Fruit fly (Drosophila melanogaster) whole organism, prepupa: ENCODE data around the gene Jon25Bii.

Experiments used
- CG10631 ChIP-seq: fragments of 200-800 bp; sonication (Bioruptor generic); optimal IDR thresholded peaks from 2 replicates; lab custom pipeline; 2016; ENCODE audit warnings: missing biosample characterization, missing genetic modification characterization
- CG10669 ChIP-seq: fragments of 200-800 bp; sonication (Bioruptor generic); optimal IDR thresholded peaks from 3 replicates; lab custom pipeline; 2018; ENCODE audit warnings: missing biosample characterization, mild to moderate bottlenecking, missing genetic modification characterization, moderate library complexity
- CG11294 ChIP-seq: fragments of 200-800 bp; sonication (Bioruptor generic); IDR thresholded peaks from 2 replicates; pipeline ENCODE4 v1.3.6; 2022; ENCODE audit warnings: missing biosample characterization, missing genetic modification characterization
- CG11762 ChIP-seq: fragments of 200-800 bp; sonication (Bioruptor generic); optimal IDR thresholded peaks from 3 replicates; lab custom pipeline; 2016; ENCODE audit warnings: missing biosample characterization, missing genetic modification characterization; ENCODE audit not compliant: insufficient read depth
- CG11902 ChIP-seq: fragments of 200-800 bp; sonication (Bioruptor generic); optimal IDR thresholded peaks from 3 replicates; lab custom pipeline; 2016; ENCODE audit warnings: missing biosample characterization, missing genetic modification characterization
- CG15336 ChIP-seq: fragments of 200-800 bp; sonication (Bioruptor generic); IDR thresholded peaks from 2 replicates; pipeline ENCODE4 v1.3.6; 2022; ENCODE audit warnings: missing biosample characterization, missing genetic modification characterization
- CG1621 ChIP-seq: fragments of 200-800 bp; sonication (Bioruptor generic); optimal IDR thresholded peaks from 3 replicates; lab custom pipeline; 2018; ENCODE audit warnings: missing biosample characterization, mild to moderate bottlenecking, missing genetic modification characterization
- CG3032 ChIP-seq: fragments of 200-800 bp; optimal IDR thresholded peaks from 2 replicates; lab custom pipeline; 2019; ENCODE audit warnings: missing biosample characterization, mild to moderate bottlenecking, missing genetic modification characterization, moderate library complexity
- CG31627 ChIP-seq: fragments of 200-800 bp; sonication (Bioruptor generic); optimal IDR thresholded peaks from 3 replicates; lab custom pipeline; 2016; ENCODE audit warnings: missing biosample characterization, missing genetic modification characterization
- CG34406 ChIP-seq: fragments of 200-800 bp; sonication (Bioruptor generic); optimal IDR thresholded peaks from 3 replicates; lab custom pipeline; 2016; ENCODE audit warnings: missing biosample characterization, missing genetic modification characterization
- CG3919 ChIP-seq: fragments of 200-800 bp; sonication (Bioruptor generic); optimal IDR thresholded peaks from 3 replicates; lab custom pipeline; 2016; ENCODE audit warnings: missing biosample characterization, missing genetic modification characterization
- CG4318 ChIP-seq: fragments of 200-800 bp; sonication (Bioruptor generic); optimal IDR thresholded peaks from 3 replicates; lab custom pipeline; 2017; ENCODE audit warnings: missing biosample characterization, mild to moderate bottlenecking, missing genetic modification characterization
- CG6163 ChIP-seq: fragments of 200-800 bp; sonication (Bioruptor generic); IDR thresholded peaks from 3 replicates; pipeline ENCODE4 v1.3.6; 2022; ENCODE audit warnings: missing biosample characterization, missing genetic modification characterization
- CG6792 ChIP-seq: fragments of 200-800 bp; sonication (Bioruptor generic); optimal IDR thresholded peaks from 3 replicates; lab custom pipeline; 2016; ENCODE audit warnings: missing biosample characterization, missing genetic modification characterization
- CG6808 ChIP-seq: fragments of 200-800 bp; sonication (Bioruptor generic); optimal IDR thresholded peaks from 3 replicates; lab custom pipeline; 2017; ENCODE audit warnings: missing biosample characterization, missing genetic modification characterization, mild to moderate bottlenecking, moderate library complexity, missing genetic modification reagents
- CG7368 ChIP-seq: fragments of 200-800 bp; sonication (Bioruptor generic); optimal IDR thresholded peaks from 3 replicates; lab custom pipeline; 2016; ENCODE audit warnings: missing biosample characterization, missing genetic modification characterization
- CG8119 ChIP-seq: fragments of 200-800 bp; sonication (Bioruptor generic); IDR thresholded peaks from 3 replicates; pipeline ENCODE4 v1.3.6; 2022; ENCODE audit warnings: missing biosample characterization, missing genetic modification characterization
- CG8319 ChIP-seq: fragments of 200-800 bp; sonication (Bioruptor generic); optimal IDR thresholded peaks from 3 replicates; lab custom pipeline; 2016; ENCODE audit warnings: missing biosample characterization, missing genetic modification characterization
- CG8632 ChIP-seq: fragments of 200-800 bp; sonication (Bioruptor generic); optimal IDR thresholded peaks from 3 replicates; lab custom pipeline; 2016; ENCODE audit warnings: missing biosample characterization, missing genetic modification characterization
- CG9139 ChIP-seq: fragments of 200-800 bp; sonication (Bioruptor generic); optimal IDR thresholded peaks from 3 replicates; lab custom pipeline; 2017; ENCODE audit warnings: missing biosample characterization, mild to moderate bottlenecking, missing genetic modification characterization
- Eip75B ChIP-seq: fragments of 200-800 bp; sonication (Bioruptor generic); optimal IDR thresholded peaks from 3 replicates; lab custom pipeline; 2016; ENCODE audit warnings: missing biosample characterization, missing genetic modification characterization
- Eip78C ChIP-seq: fragments of 200-800 bp; sonication (Bioruptor generic); peaks from one replicate; lab custom pipeline; 2016; ENCODE audit warnings: missing biosample characterization, missing genetic modification characterization
- Eip93F ChIP-seq: fragments of 200-800 bp; sonication (Bioruptor generic); optimal IDR thresholded peaks from 2 replicates; lab custom pipeline; 2016; ENCODE audit warnings: missing biosample characterization, mild to moderate bottlenecking, missing genetic modification characterization
- Ets21C ChIP-seq: fragments of 200-800 bp; sonication (Bioruptor generic); optimal IDR thresholded peaks from 3 replicates; lab custom pipeline; 2016; ENCODE audit warnings: missing biosample characterization, missing genetic modification characterization
- Hr38 ChIP-seq: sonication (Bioruptor generic); optimal IDR thresholded peaks from 2 replicates; lab custom pipeline; 2016; ENCODE audit warnings: missing biosample characterization, missing genetic modification characterization
- Hr39 ChIP-seq: fragments of 200-800 bp; sonication (Bioruptor generic); optimal IDR thresholded peaks from 2 replicates; lab custom pipeline; 2016; ENCODE audit warnings: missing biosample characterization, missing genetic modification characterization
- Hr4 ChIP-seq: fragments of 200-800 bp; sonication (Bioruptor generic); optimal IDR thresholded peaks from 3 replicates; lab custom pipeline; 2016; ENCODE audit warnings: missing biosample characterization, missing genetic modification characterization
- Lpt ChIP-seq: fragments of 200-800 bp; sonication (Bioruptor generic); optimal IDR thresholded peaks from 3 replicates; lab custom pipeline; 2016; ENCODE audit warnings: missing biosample characterization, missing genetic modification characterization
- OdsH ChIP-seq: fragments of 200-800 bp; sonication (Bioruptor generic); optimal IDR thresholded peaks from 3 replicates; lab custom pipeline; 2016; ENCODE audit warnings: missing biosample characterization, missing genetic modification characterization
- Smox ChIP-seq: fragments of 200-800 bp; sonication (Bioruptor generic); optimal IDR thresholded peaks from 3 replicates; lab custom pipeline; 2016; ENCODE audit warnings: missing biosample characterization, missing genetic modification characterization
- Sox102F ChIP-seq: fragments of 200-800 bp; sonication (Bioruptor generic); optimal IDR thresholded peaks from 2 replicates; lab custom pipeline; 2016; ENCODE audit warnings: missing biosample characterization, mild to moderate bottlenecking, missing genetic modification characterization
- achi ChIP-seq: fragments of 200-800 bp; sonication (Bioruptor generic); optimal IDR thresholded peaks from 3 replicates; lab custom pipeline; 2016; ENCODE audit warnings: missing biosample characterization, missing genetic modification characterization
- cyc ChIP-seq: fragments of 200-800 bp; sonication (Bioruptor generic); optimal IDR thresholded peaks from 3 replicates; lab custom pipeline; 2016; ENCODE audit warnings: missing biosample characterization, missing genetic modification characterization
- dac ChIP-seq: fragments of 200-800 bp; sonication (Bioruptor generic); optimal IDR thresholded peaks from 2 replicates; lab custom pipeline; 2017; ENCODE audit warnings: missing biosample characterization, mild to moderate bottlenecking, missing genetic modification characterization
- dsx ChIP-seq: fragments of 200-800 bp; optimal IDR thresholded peaks from 3 replicates; lab custom pipeline; 2019; ENCODE audit warnings: missing biosample characterization, mild to moderate bottlenecking, missing genetic modification characterization, moderate library complexity; ENCODE audit not compliant: poor library complexity, severe bottlenecking
- eg ChIP-seq: fragments of 200-800 bp; sonication (Bioruptor generic); IDR thresholded peaks from 3 replicates; pipeline ENCODE4 v1.3.6; 2022; ENCODE audit warnings: missing biosample characterization, missing genetic modification characterization
- fd59A ChIP-seq: fragments of 200-800 bp; sonication (Bioruptor generic); optimal IDR thresholded peaks from 2 replicates; lab custom pipeline; 2017; ENCODE audit warnings: missing biosample characterization, mild to moderate bottlenecking, missing genetic modification characterization, missing genetic modification reagents
- fd85E ChIP-seq: fragments of 200-800 bp; sonication (Bioruptor generic); optimal IDR thresholded peaks from 3 replicates; lab custom pipeline; 2016; ENCODE audit warnings: missing biosample characterization, missing genetic modification characterization
- lz ChIP-seq: fragments of 200-800 bp; sonication (Bioruptor generic); optimal IDR thresholded peaks from 3 replicates; lab custom pipeline; 2016; ENCODE audit warnings: missing biosample characterization, missing genetic modification characterization
- net ChIP-seq: fragments of 200-800 bp; sonication (Bioruptor generic); optimal IDR thresholded peaks from 3 replicates; lab custom pipeline; 2016; ENCODE audit warnings: missing biosample characterization, missing genetic modification characterization
- pdm3 ChIP-seq: fragments of 200-800 bp; sonication (Bioruptor generic); optimal IDR thresholded peaks from 3 replicates; lab custom pipeline; 2016; ENCODE audit warnings: missing biosample characterization, missing genetic modification characterization
- salr ChIP-seq, 2 experiments: fragments of 200-800 bp; sonication (Bioruptor generic); optimal IDR thresholded peaks; 3 replicates each; lab custom pipeline; 2016 to 2018; ENCODE audit warnings: missing biosample characterization in 2 of 2, missing genetic modification characterization in 2 of 2, mild to moderate bottlenecking in 1 of 2
- spab ChIP-seq: fragments of 200-800 bp; sonication (Bioruptor generic); optimal IDR thresholded peaks from 2 replicates; lab custom pipeline; 2017; ENCODE audit warnings: missing biosample characterization, mild to moderate bottlenecking, missing genetic modification characterization, missing genetic modification reagents
- ss ChIP-seq, 2 experiments: fragments of 200-800 bp; sonication (Bioruptor generic); optimal IDR thresholded peaks; 2 replicates in 1 of 2; 3 replicates in 1 of 2; lab custom pipeline; 2017 to 2018; ENCODE audit warnings: mild to moderate bottlenecking in 2 of 2, missing biosample characterization in 2 of 2, missing genetic modification characterization in 2 of 2, moderate library complexity in 1 of 2
- topi ChIP-seq: fragments of 200-800 bp; sonication (Bioruptor generic); optimal IDR thresholded peaks from 3 replicates; lab custom pipeline; 2016; ENCODE audit warnings: missing biosample characterization, missing genetic modification characterization
- vri ChIP-seq: fragments of 200-800 bp; sonication (Bioruptor generic); optimal IDR thresholded peaks from 3 replicates; lab custom pipeline; 2016; ENCODE audit warnings: missing biosample characterization, mild to moderate bottlenecking, missing genetic modification characterization

Gene Jon25Bii

dm6 chr2L:4907986-4908385 lies 45.0 kb downstream of the Jon25Bii start (continued):
- TF ChIP-seq Ets21C (no peak), Lpt (GFP tag; lab: Kevin White, UChicago) (peak; percentile 20), CG11294 (GFP tag; lab: Robert Waterston, UW) (peak; percentile 66), cyc (peak; percentile 10), CG1621 (tag; lab: Kevin White, UChicago) (no peak), CG6808 (GFP tag; lab: Kevin White, UChicago) (no peak), CG6163 (peak; percentile 75; the same call in 2 of the 3 replicates), pdm3 (GFP tag; lab: Kevin White, UChicago) (peak; percentile 46), dsx (GFP tag; lab: Kevin White, UChicago) (no peak), salr (GFP tag; optimal IDR thresholded peaks at IDR 0.05; lab: Kevin White, UChicago) (peak in 1 of 2 experiments; percentile 43), fd59A (GFP tag; lab: Kevin White, UChicago) (no peak), CG11902 (GFP tag; lab: Kevin White, UChicago) (no peak)

- TF ChIP-seq CG6163 (peak; percentile 42; the same call in 1 of the 3 replicates), eg (peak; percentile 62; the same call in 2 of the 3 replicates), Ets21C (no peak), Eip78C (GFP tag; lab: Kevin White, UChicago) (peak; percentile 89), CG7368 (GFP tag; lab: Kevin White, UChicago) (peak; percentile 7), dsx (GFP tag; lab: Kevin White, UChicago) (peak; percentile 72), Lpt (GFP tag; lab: Kevin White, UChicago) (peak; percentile 63), Smox (GFP tag; lab: Kevin White, UChicago) (peak; percentile 4), CG9139 (GFP tag; lab: Kevin White, UChicago) (peak; percentile 69), vri (peak; percentile 36), Hr39 (GFP tag; lab: Kevin White, UChicago) (peak; percentile 37), Hr4 (GFP tag; lab: Kevin White, UChicago) (peak; percentile 43), achi (GFP tag; lab: Kevin White, UChicago) (peak; percentile 68), fd59A (GFP tag; lab: Kevin White, UChicago) (peak; percentile 39), CG8632 (peak; percentile 82), CG3919 (GFP tag; lab: Kevin White, UChicago) (peak; percentile 66), CG3032 (peak; percentile 80), pdm3 (GFP tag; lab: Kevin White, UChicago) (peak; percentile 44), ss (GFP tag; optimal IDR thresholded peaks at IDR 0.05; lab: Kevin White, UChicago) (peak; percentile 66 to 78), dac (GFP tag; lab: Kevin White, UChicago) (peak; percentile 21), CG1621 (tag; lab: Kevin White, UChicago) (peak; percentile 6), CG15336 (GFP tag; lab: Robert Waterston, UW) (peak; percentile 82), fd85E (GFP tag; lab: Kevin White, UChicago) (no peak), Hr38 (no peak), OdsH (peak; percentile 67), CG10631 (GFP tag; lab: Kevin White, UChicago) (peak; percentile 74), CG6792 (peak; percentile 68), CG31627 (peak; percentile 11), CG34406 (GFP tag; lab: Kevin White, UChicago) (peak; percentile 74), lz (peak; percentile 19), Sox102F (GFP tag; lab: Kevin White, UChicago) (peak; percentile 26), CG6808 (GFP tag; lab: Kevin White, UChicago) (peak; percentile 80), CG4318 (GFP tag; lab: Kevin White, UChicago) (peak; percentile 45), Eip75B (GFP tag; lab: Kevin White, UChicago) (no peak), CG11902 (GFP tag; lab: Kevin White, UChicago) (peak; percentile 11), salr (GFP tag; optimal IDR thresholded peaks at IDR 0.05; lab: Kevin White, UChicago) (peak in 1 of 2 experiments; percentile 68), CG11762 (GFP tag; lab: Kevin White, UChicago) (peak; percentile 35), CG8119 (GFP tag; lab: Robert Waterston, UW) (peak; percentile 82), CG10669 (GFP tag; lab: Kevin White, UChicago) (peak; percentile 28), topi (GFP tag; lab: Kevin White, UChicago) (peak; percentile 11), CG8319 (GFP tag; lab: Kevin White, UChicago) (peak; percentile 49), spab (GFP tag; lab: Kevin White, UChicago) (peak; percentile 69), Eip93F (GFP tag; lab: Kevin White, UChicago) (no peak), net (GFP tag; lab: Kevin White, UChicago) (peak; percentile 65)
These were observed 46.2 kb downstream of the Jon25Bii start, which contains the start of gene snsl for dm6 chr2L:4906546-4907250. TSS of gene snsl (minus strand) at chr2L:4906762.
